Worm (Caenorhabditis elegans) whole organism, L4 larva: ENCODE measurements around the gene tyra-2.

ENCODE experiments used
- F26F4.8 ChIP-seq: fragments of 200-800 bp; sonication (Bioruptor generic); conservative IDR thresholded peaks from 2 replicates; pipeline ENCODE4 v1.3.6; 2022; ENCODE audit warnings: missing genetic modification characterization, missing compliant biosample characterization
- ama-1 ChIP-seq: fragments of 150-350 bp; optimal IDR thresholded peaks from 2 replicates; lab custom pipeline; 2014; ENCODE audit warnings: inconsistent platforms, mixed read lengths
- mxl-3 ChIP-seq: fragments of 200-800 bp; sonication (Bioruptor generic); optimal IDR thresholded peaks from 2 replicates; lab custom pipeline; 2018; ENCODE audit warnings: mild to moderate bottlenecking, missing genetic modification characterization, missing compliant biosample characterization
- nhr-25 ChIP-seq: sonication (generic microtip); optimal IDR thresholded peaks from 2 replicates; lab custom pipeline; 2017; ENCODE audit warnings: missing genetic modification characterization, mild to moderate bottlenecking, missing compliant biosample characterization, antibody characterized with exemption, moderate library complexity, borderline replicate concordance; ENCODE audit not compliant: insufficient read depth
- unc-62 ChIP-seq, 3 experiments: fragments of 150-350 bp in 1 of 3; sonication (generic microtip); optimal IDR thresholded peaks in 2 of 3; peaks in 1 of 3; 1 replicate in 1 of 3; 2 replicates in 2 of 3; lab custom pipeline; 2014 to 2017; ENCODE audit warnings: missing biosample characterization in 3 of 3, missing genetic modification characterization in 3 of 3, missing genetic modification reagents in 3 of 3, missing genotype in 1 of 3

DNA sequence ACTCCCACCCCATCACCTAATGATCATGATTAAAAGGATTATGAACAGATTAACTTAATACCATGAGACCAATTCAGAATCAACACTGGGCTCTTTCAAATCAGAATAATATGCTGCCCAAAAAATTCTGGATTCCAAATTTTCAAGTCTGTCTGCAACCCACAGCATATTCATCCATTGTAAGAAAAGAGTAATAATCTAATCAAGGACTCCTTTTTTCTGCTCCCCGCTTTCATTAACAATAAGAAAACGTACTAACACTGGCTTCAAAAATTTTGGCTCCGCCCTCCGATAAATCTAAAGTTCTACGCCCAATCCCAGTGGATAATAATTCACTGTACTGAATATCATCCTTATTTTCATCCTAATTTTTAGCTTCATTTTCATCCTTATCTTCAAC is 17.2 kb downstream of the tyra-2 start:
- TF ChIP-seq mxl-3 (no peak), F26F4.8 (no peak), ama-1 (lab: Kevin White, UChicago) (no peak), unc-62 (GFP tag; optimal IDR thresholded peaks at IDR 0.05 in 1 of 2; lab: Kevin White, UChicago) (no peak), unc-62 (tag; optimal IDR thresholded peaks at IDR 0.05; lab: Kevin White, UChicago) (no peak), nhr-25 (tag; lab: Kevin White, UChicago) (no peak)
